Worm (Caenorhabditis elegans) whole organism, young adult: ENCODE results near the gene nlp-52.

Source experiments
- B0035.1 ChIP-seq: sonication (generic microtip); optimal IDR thresholded peaks from 2 replicates; lab custom pipeline; 2016; ENCODE audit warnings: missing genetic modification characterization, mild to moderate bottlenecking, missing compliant biosample characterization, missing genotype, missing genetic modification reagents
- C06A6.2 ChIP-seq: fragments of 200-800 bp; sonication (Bioruptor generic); conservative IDR thresholded peaks from 2 replicates; pipeline ENCODE4 v1.3.6; 2022; ENCODE audit warnings: missing genetic modification characterization, missing compliant biosample characterization
- C17E4.6 ChIP-seq: fragments of 200-800 bp; sonication (Bioruptor generic); IDR thresholded peaks from 2 replicates; pipeline ENCODE4 v1.3.6; 2022; ENCODE audit warnings: missing genetic modification reagents, missing genetic modification characterization, missing compliant biosample characterization
- F49E8.2 ChIP-seq: sonication (generic microtip); optimal IDR thresholded peaks from 3 replicates; lab custom pipeline; 2017; ENCODE audit warnings: missing genetic modification characterization, mild to moderate bottlenecking, missing compliant biosample characterization, antibody characterized with exemption, moderate library complexity; ENCODE audit not compliant: insufficient read depth
- F52B5.7 ChIP-seq: sonication (generic microtip); optimal IDR thresholded peaks from 2 replicates; lab custom pipeline; 2016; ENCODE audit warnings: mild to moderate bottlenecking, missing genetic modification characterization, missing compliant biosample characterization
- F57C9.4 ChIP-seq: sonication (generic microtip); optimal IDR thresholded peaks from 2 replicates; lab custom pipeline; 2017; ENCODE audit warnings: mild to moderate bottlenecking, missing genetic modification characterization, missing compliant biosample characterization
- K12H6.12 ChIP-seq: fragments of 200-800 bp; sonication (Bioruptor generic); optimal IDR thresholded peaks from 2 replicates; lab custom pipeline; 2018; ENCODE audit warnings: mild to moderate bottlenecking, missing genetic modification characterization, missing compliant biosample characterization
- aptf-2 ChIP-seq: fragments of 200-800 bp; sonication (Bioruptor generic); conservative IDR thresholded peaks from 2 replicates; pipeline ENCODE4 v1.3.6; 2022; ENCODE audit warnings: missing genetic modification reagents, missing genetic modification characterization, missing compliant biosample characterization
- attf-3 ChIP-seq: fragments of 200-800 bp; sonication (Bioruptor generic); conservative IDR thresholded peaks from 2 replicates; pipeline ENCODE4 v1.3.6; 2022; ENCODE audit warnings: missing genetic modification reagents, missing genetic modification characterization, missing compliant biosample characterization
- attf-5 ChIP-seq: fragments of 200-800 bp; sonication (Bioruptor generic); optimal IDR thresholded peaks from 2 replicates; lab custom pipeline; 2018; ENCODE audit warnings: mild to moderate bottlenecking, missing genetic modification characterization, missing compliant biosample characterization
- cebp-2 ChIP-seq: fragments of 200-800 bp; sonication (Bioruptor generic); IDR thresholded peaks from 2 replicates; pipeline ENCODE4 v1.3.6; 2022; ENCODE audit warnings: missing genetic modification characterization, missing compliant biosample characterization
- ceh-100 ChIP-seq: fragments of 200-800 bp; sonication (Bioruptor generic); IDR thresholded peaks from 2 replicates; pipeline ENCODE4 v1.3.6; 2022; ENCODE audit warnings: missing genetic modification reagents, missing genetic modification characterization, missing compliant biosample characterization
- ceh-40 ChIP-seq: fragments of 200-800 bp; sonication (Bioruptor generic); IDR thresholded peaks from 2 replicates; pipeline ENCODE4 v1.3.6; 2022; ENCODE audit warnings: missing genetic modification characterization, missing compliant biosample characterization
- ceh-58 ChIP-seq: fragments of 200-800 bp; sonication (Bioruptor generic); IDR thresholded peaks from 2 replicates; pipeline ENCODE4 v1.3.6; 2022; ENCODE audit warnings: missing genetic modification characterization, missing compliant biosample characterization
- dox-1 ChIP-seq: fragments of 200-800 bp; sonication (Bioruptor generic); IDR thresholded peaks from 2 replicates; pipeline ENCODE4 v1.3.6; 2022; ENCODE audit warnings: missing genetic modification reagents, missing genetic modification characterization, missing compliant biosample characterization
- egrh-3 ChIP-seq: fragments of 200-800 bp; sonication (Bioruptor generic); IDR thresholded peaks from 2 replicates; pipeline ENCODE4 v1.3.6; 2022; ENCODE audit warnings: missing genetic modification reagents, missing genetic modification characterization, missing compliant biosample characterization
- ekl-4 ChIP-seq: fragments of 200-800 bp; sonication (Bioruptor generic); IDR thresholded peaks from 2 replicates; pipeline ENCODE4 v1.3.6; 2022; ENCODE audit warnings: missing genetic modification reagents, missing genetic modification characterization, missing compliant biosample characterization
- ets-4 ChIP-seq: fragments of 200-800 bp; sonication (Bioruptor generic); optimal IDR thresholded peaks from 2 replicates; lab custom pipeline; 2018; ENCODE audit warnings: mild to moderate bottlenecking, missing genetic modification characterization, missing compliant biosample characterization
- him-1 ChIP-seq: sonication (generic microtip); optimal IDR thresholded peaks from 2 replicates; lab custom pipeline; 2016; ENCODE audit warnings: missing genotype, missing genetic modification reagents, missing genetic modification characterization, missing compliant biosample characterization
- hlh-12 ChIP-seq: sonication (generic microtip); optimal IDR thresholded peaks from 2 replicates; lab custom pipeline; 2016; ENCODE audit warnings: missing genetic modification characterization, missing compliant biosample characterization
- lsl-1 ChIP-seq: fragments of 200-800 bp; sonication (Bioruptor generic); optimal IDR thresholded peaks from 2 replicates; lab custom pipeline; 2018; ENCODE audit warnings: mild to moderate bottlenecking, missing genetic modification characterization, moderate library complexity, missing compliant biosample characterization
- lsy-27 ChIP-seq: sonication (generic microtip); optimal IDR thresholded peaks from 2 replicates; lab custom pipeline; 2017; ENCODE audit warnings: missing genetic modification characterization, mild to moderate bottlenecking, missing compliant biosample characterization, antibody characterized with exemption, missing genotype, borderline replicate concordance; ENCODE audit not compliant: insufficient read depth
- madf-10 ChIP-seq: sonication (generic microtip); optimal IDR thresholded peaks from 2 replicates; lab custom pipeline; 2016; ENCODE audit warnings: mild to moderate bottlenecking, missing genetic modification characterization, missing compliant biosample characterization
- madf-3 ChIP-seq: fragments of 200-800 bp; sonication (Bioruptor generic); IDR thresholded peaks from 2 replicates; pipeline ENCODE4 v1.3.6; 2022; ENCODE audit warnings: missing genetic modification reagents, missing genetic modification characterization, missing compliant biosample characterization
- madf-6 ChIP-seq: fragments of 200-800 bp; sonication (Bioruptor generic); IDR thresholded peaks from 2 replicates; pipeline ENCODE4 v1.3.6; 2022; ENCODE audit warnings: missing genetic modification reagents, missing genetic modification characterization, missing compliant biosample characterization
- madf-8 ChIP-seq: fragments of 200-800 bp; sonication (Bioruptor generic); conservative IDR thresholded peaks from 2 replicates; pipeline ENCODE4 v1.3.6; 2022; ENCODE audit warnings: missing genetic modification reagents, missing genetic modification characterization, missing compliant biosample characterization
- nfya-1 ChIP-seq: sonication (generic microtip); optimal IDR thresholded peaks from 2 replicates; lab custom pipeline; 2017; ENCODE audit warnings: antibody characterized with exemption, missing compliant biosample characterization, missing genetic modification characterization, borderline replicate concordance; ENCODE audit not compliant: insufficient read depth
- nfyb-1 ChIP-seq: fragments of 200-800 bp; sonication (Bioruptor generic); IDR thresholded peaks from 2 replicates; pipeline ENCODE4 v1.3.6; 2022; ENCODE audit warnings: missing genetic modification reagents, missing genetic modification characterization, missing compliant biosample characterization
- nhr-80 ChIP-seq: sonication (generic microtip); optimal IDR thresholded peaks from 2 replicates; lab custom pipeline; 2016; ENCODE audit warnings: missing genetic modification characterization, missing compliant biosample characterization
- pha-4 ChIP-seq: fragments of 150-350 bp; sonication (generic microtip); optimal IDR thresholded peaks from 2 replicates; lab custom pipeline; 2014; ENCODE audit warnings: missing biosample characterization, missing genetic modification reagents, missing genetic modification characterization
- rcor-1 ChIP-seq: fragments of 200-800 bp; sonication (Bioruptor generic); IDR thresholded peaks from 2 replicates; pipeline ENCODE4 v1.3.6; 2022; ENCODE audit warnings: missing genetic modification reagents, missing genetic modification characterization, missing compliant biosample characterization
- sdz-38 ChIP-seq: sonication (generic microtip); optimal IDR thresholded peaks from 2 replicates; lab custom pipeline; 2016; ENCODE audit warnings: missing genotype, missing genetic modification characterization, missing compliant biosample characterization
- snpc-3.4 ChIP-seq: sonication (generic microtip); optimal IDR thresholded peaks from 2 replicates; lab custom pipeline; 2017; ENCODE audit warnings: missing genetic modification characterization, mild to moderate bottlenecking, missing compliant biosample characterization, antibody characterized with exemption, moderate library complexity, missing genotype, missing genetic modification reagents
- snpc-4 ChIP-seq, 5 experiments: fragments of 150-350 bp in 1 of 5; sonication (generic microtip) in 4 of 5; optimal IDR thresholded peaks; 2 replicates each; lab custom pipeline; 2014 to 2018; ENCODE audit warnings: missing genetic modification characterization in 5 of 5, missing biosample characterization in 3 of 5, antibody characterized with exemption in 2 of 5, mild to moderate bottlenecking in 2 of 5, missing compliant biosample characterization in 2 of 5, missing genotype in 2 of 5, moderate library complexity in 2 of 5, missing genetic modification reagents in 1 of 5
- somi-1 ChIP-seq: fragments of 200-800 bp; sonication (Bioruptor generic); optimal IDR thresholded peaks from 2 replicates; lab custom pipeline; 2018; ENCODE audit warnings: mild to moderate bottlenecking, missing genetic modification characterization, missing compliant biosample characterization
- sptf-2 ChIP-seq: fragments of 200-800 bp; sonication (Bioruptor generic); optimal IDR thresholded peaks from 2 replicates; lab custom pipeline; 2018; ENCODE audit warnings: mild to moderate bottlenecking, missing genetic modification characterization, missing compliant biosample characterization
- tbx-9 ChIP-seq: sonication (generic microtip); optimal IDR thresholded peaks from 2 replicates; lab custom pipeline; 2016; ENCODE audit warnings: borderline replicate concordance, missing genetic modification characterization, inconsistent platforms, missing compliant biosample characterization
- ztf-28 ChIP-seq: fragments of 200-800 bp; sonication (Bioruptor generic); IDR thresholded peaks from 2 replicates; pipeline ENCODE4 v1.3.6; 2022; ENCODE audit warnings: missing genetic modification reagents, missing genetic modification characterization, missing compliant biosample characterization

nlp-52 gene

ce11 chrIII:728694-729093 is 32.9 kb upstream of the nlp-52 start (continued):
- TF ChIP-seq sptf-2 (GFP tag; lab: Kevin White, UChicago) (no peak), madf-6 (GFP tag; lab: Robert Waterston, UW) (no peak), nfyb-1 (GFP tag; lab: Robert Waterston, UW) (no peak), aptf-2 (GFP tag; lab: Robert Waterston, UW) (no peak)

- TF ChIP-seq tbx-9 (tag; lab: Kevin White, UChicago) (no peak), K12H6.12 (no peak), snpc-3.4 (tag; lab: Kevin White, UChicago) (no peak), attf-3 (GFP tag; lab: Robert Waterston, UW) (no peak), sdz-38 (tag; lab: Kevin White, UChicago) (no peak), ceh-100 (no peak), ets-4 (GFP tag; lab: Kevin White, UChicago) (no peak), dox-1 (GFP tag; lab: Robert Waterston, UW) (no peak), snpc-4 (GFP tag; optimal IDR thresholded peaks at IDR 0.05; lab: Kevin White, UChicago) (no peak), snpc-4 (tag; optimal IDR thresholded peaks at IDR 0.05; lab: Kevin White, UChicago) (no peak), nhr-80 (tag; lab: Kevin White, UChicago) (no peak), nfya-1 (no peak)
- TF ChIP-seq, all 124 proteins: peak for 0
Measured at ce11 chrIII:740382-740781, 21.2 kb upstream of the nlp-52 start, which contains the start of gene idpp-1. Gene idpp-1 (plus strand): TSS chrIII:740682.

- no peak for TF ChIP-seq rcor-1 (GFP tag; lab: Robert Waterston, UW)
- no peak for TF ChIP-seq madf-10 (tag; lab: Kevin White, UChicago)
Measured at ce11 chrIII:744459-744858, 17.1 kb upstream of the nlp-52 start.

ce11 chrIII:748782-749181 is 12.8 kb upstream of the nlp-52 start:
- TF ChIP-seq egrh-3 (GFP tag; lab: Robert Waterston, UW) = no peak
- TF ChIP-seq B0035.1 = no peak
- no peak for TF ChIP-seq him-1 (tag; lab: Kevin White, UChicago)
- TF ChIP-seq cebp-2 (GFP tag; lab: Robert Waterston, UW) = no peak
- no peak for TF ChIP-seq ceh-40
- TF ChIP-seq lsl-1 (GFP tag; lab: Kevin White, UChicago) = no peak
- TF ChIP-seq F52B5.7 (tag; lab: Kevin White, UChicago) = no peak
- no peak for TF ChIP-seq ceh-58
- no peak for TF ChIP-seq madf-8 (GFP tag; lab: Robert Waterston, UW)
- TF ChIP-seq C06A6.2 (GFP tag; lab: Robert Waterston, UW) = no peak
- TF ChIP-seq lsy-27 (tag; lab: Kevin White, UChicago) = no peak
- no peak for TF ChIP-seq madf-3 (GFP tag; lab: Robert Waterston, UW)
- TF ChIP-seq aptf-2 (GFP tag; lab: Robert Waterston, UW) = no peak
- TF ChIP-seq ztf-28 (GFP tag; lab: Robert Waterston, UW) = no peak
- no peak for TF ChIP-seq pha-4 (tag; lab: Kevin White, UChicago)
- TF ChIP-seq attf-5 (GFP tag; lab: Kevin White, UChicago) = no peak

- TF ChIP-seq ceh-58 (no peak), hlh-12 (tag; lab: Kevin White, UChicago) (no peak), lsy-27 (tag; lab: Kevin White, UChicago) (no peak), ekl-4 (no peak), C17E4.6 (GFP tag; lab: Robert Waterston, UW) (no peak), him-1 (tag; lab: Kevin White, UChicago) (no peak), somi-1 (no peak), F49E8.2 (tag; lab: Kevin White, UChicago) (no peak), F57C9.4 (no peak), aptf-2 (GFP tag; lab: Robert Waterston, UW) (no peak)
Measured at ce11 chrIII:750028-750427, 11.5 kb upstream of the nlp-52 start.
